Fruit fly (Drosophila melanogaster) whole organism, pupa: ENCODE measurements around the gene elB.

Source experiments
- CG10348 ChIP-seq: fragments of 200-800 bp; sonication (Bioruptor generic); IDR thresholded peaks from 2 replicates; pipeline ENCODE4 v1.3.6; 2022; ENCODE audit warnings: missing biosample characterization, missing genetic modification characterization
- CG12605 ChIP-seq: fragments of 200-800 bp; sonication (Bioruptor generic); IDR thresholded peaks from 2 replicates; pipeline ENCODE4 v1.3.6; 2022; ENCODE audit warnings: missing biosample characterization, missing genetic modification characterization
- CG13204 ChIP-seq: fragments of 200-800 bp; sonication (Bioruptor generic); optimal IDR thresholded peaks from 2 replicates; lab custom pipeline; 2018; ENCODE audit warnings: missing biosample characterization, mild to moderate bottlenecking, missing genetic modification characterization, moderate library complexity
- CG14655 ChIP-seq: fragments of 200-800 bp; sonication (Bioruptor generic); optimal IDR thresholded peaks from 3 replicates; lab custom pipeline; 2017; ENCODE audit warnings: mild to moderate bottlenecking, missing biosample characterization, missing genetic modification reagents, missing genetic modification characterization
- CG15710 ChIP-seq: fragments of 200-800 bp; sonication (Bioruptor generic); optimal IDR thresholded peaks from 2 replicates; lab custom pipeline; 2018; ENCODE audit warnings: missing biosample characterization, mild to moderate bottlenecking, missing genetic modification characterization, moderate library complexity
- CG17806 ChIP-seq: fragments of 200-800 bp; sonication (Bioruptor generic); optimal IDR thresholded peaks from 2 replicates; lab custom pipeline; 2018; ENCODE audit warnings: missing biosample characterization, mild to moderate bottlenecking, missing genetic modification characterization, moderate library complexity
- CG32121 ChIP-seq: fragments of 200-800 bp; sonication (Bioruptor generic); IDR thresholded peaks from 2 replicates; pipeline ENCODE4 v1.3.6; 2022; ENCODE audit warnings: missing biosample characterization, missing genetic modification characterization
- CG34367 ChIP-seq: fragments of 200-800 bp; sonication (Bioruptor generic); optimal IDR thresholded peaks from 2 replicates; lab custom pipeline; 2018; ENCODE audit warnings: missing biosample characterization, mild to moderate bottlenecking, missing genetic modification characterization
- CG4496 ChIP-seq: fragments of 200-800 bp; sonication (Bioruptor generic); IDR thresholded peaks from 3 replicates; pipeline ENCODE4 v1.3.6; 2022; ENCODE audit warnings: missing biosample characterization, missing genetic modification characterization
- CG8159 ChIP-seq: fragments of 200-800 bp; sonication (Bioruptor generic); optimal IDR thresholded peaks from 3 replicates; lab custom pipeline; 2018; ENCODE audit warnings: missing biosample characterization, mild to moderate bottlenecking, missing genetic modification characterization, moderate library complexity
- CG8301 ChIP-seq: fragments of 200-800 bp; sonication (Bioruptor generic); optimal IDR thresholded peaks from 2 replicates; lab custom pipeline; 2018; ENCODE audit warnings: missing biosample characterization, mild to moderate bottlenecking, missing genetic modification characterization
- CG9948 ChIP-seq: fragments of 200-800 bp; sonication (Bioruptor generic); optimal IDR thresholded peaks from 2 replicates; lab custom pipeline; 2018; ENCODE audit warnings: missing biosample characterization, mild to moderate bottlenecking, missing genetic modification characterization, moderate library complexity
- D1 ChIP-seq: fragments of 200-800 bp; sonication (Bioruptor generic); optimal IDR thresholded peaks from 2 replicates; lab custom pipeline; 2018; ENCODE audit warnings: missing biosample characterization, mild to moderate bottlenecking, missing genetic modification characterization, moderate library complexity
- EcR ChIP-seq: fragments of 200-800 bp; sonication (Bioruptor generic); optimal IDR thresholded peaks from 3 replicates; lab custom pipeline; 2019; ENCODE audit warnings: missing biosample characterization, missing genetic modification characterization, mild to moderate bottlenecking, moderate library complexity, missing genetic modification reagents
- Ets98B ChIP-seq: fragments of 200-800 bp; sonication (Bioruptor generic); IDR thresholded peaks from 2 replicates; pipeline ENCODE4 v1.3.6; 2022; ENCODE audit warnings: missing biosample characterization, missing genetic modification characterization
- Pif1A ChIP-seq: fragments of 200-800 bp; sonication (Bioruptor generic); optimal IDR thresholded peaks from 3 replicates; lab custom pipeline; 2016; ENCODE audit warnings: missing biosample characterization, missing genetic modification characterization
- Pif1B ChIP-seq: fragments of 200-800 bp; sonication (Bioruptor generic); optimal IDR thresholded peaks from 3 replicates; lab custom pipeline; 2016; ENCODE audit warnings: missing biosample characterization, missing genetic modification characterization
- Snoo ChIP-seq: fragments of 200-800 bp; sonication (Bioruptor generic); optimal IDR thresholded peaks from 3 replicates; lab custom pipeline; 2017; ENCODE audit warnings: missing biosample characterization, mild to moderate bottlenecking, missing genetic modification characterization, inconsistent platforms
- fd96Ca ChIP-seq: fragments of 200-800 bp; sonication (Bioruptor generic); IDR thresholded peaks from 3 replicates; pipeline ENCODE4 v1.3.6; 2022; ENCODE audit warnings: missing biosample characterization, missing genetic modification characterization
- gl ChIP-seq: fragments of 200-800 bp; sonication (Bioruptor generic); optimal IDR thresholded peaks from 2 replicates; lab custom pipeline; 2018; ENCODE audit warnings: missing biosample characterization, mild to moderate bottlenecking, missing genetic modification characterization
- rn ChIP-seq: fragments of 200-800 bp; sonication (Bioruptor generic); IDR thresholded peaks from 2 replicates; pipeline ENCODE4 v1.3.6; 2022; ENCODE audit warnings: missing biosample characterization, missing genetic modification characterization

Gene elB

DNA sequence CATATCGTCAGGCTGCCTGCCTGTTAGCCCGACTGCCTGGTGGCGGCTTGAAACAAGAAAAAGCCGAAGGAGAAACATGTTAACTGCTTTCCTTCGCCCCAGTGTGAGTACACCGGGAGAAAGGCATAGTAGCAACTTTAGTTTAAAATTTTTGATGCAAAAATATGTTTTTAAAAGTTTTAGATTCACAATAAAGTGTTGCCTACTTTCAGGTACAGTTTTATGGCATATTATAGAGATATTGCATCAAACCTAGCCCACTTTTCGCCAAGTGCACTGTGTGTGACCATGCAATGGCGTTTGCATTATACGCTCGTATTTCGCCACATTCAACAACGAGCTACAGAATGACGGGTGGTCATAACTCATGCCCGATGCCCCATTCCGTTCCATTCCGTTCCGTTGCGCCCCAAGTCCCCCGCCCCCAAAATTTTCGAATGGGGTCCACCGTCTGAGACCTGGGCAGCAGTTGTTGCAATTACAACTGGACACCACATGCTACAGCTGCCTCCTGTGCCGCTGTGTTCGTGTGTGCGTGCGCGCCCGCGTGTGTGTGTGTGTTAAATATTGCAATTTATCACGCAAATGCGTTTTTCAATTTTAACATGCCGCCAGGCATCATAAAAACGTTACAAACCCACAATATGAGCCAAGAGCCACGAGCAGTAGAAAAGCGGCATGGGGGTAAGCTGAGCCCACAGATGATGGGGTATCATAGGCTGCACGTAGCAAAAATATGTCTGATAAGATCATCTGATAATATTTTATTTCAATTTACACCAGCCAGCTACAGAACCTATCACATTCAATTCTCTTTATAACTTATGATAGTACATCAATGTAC lies 39.2 kb downstream of the elB start:
- TF ChIP-seq CG8159 (tag; lab: Kevin White, UChicago) (peak; percentile 93), fd96Ca (GFP tag; lab: Robert Waterston, UW) (peak; percentile 98), CG9948 (tag; lab: Kevin White, UChicago) (peak; percentile 94), CG4496 (GFP tag; lab: Robert Waterston, UW) (peak; percentile 97), CG14655 (peak; percentile 96), rn (GFP tag; lab: Robert Waterston, UW) (peak; percentile 90), CG10348 (GFP tag; lab: Robert Waterston, UW) (no peak; the same call in 1 of the 2 replicates), CG13204 (GFP tag; lab: Kevin White, UChicago) (peak; percentile 79), CG32121 (GFP tag; lab: Robert Waterston, UW) (peak; percentile 97), EcR (no peak), CG15710 (tag; lab: Kevin White, UChicago) (peak; percentile 90), Pif1B (GFP tag; lab: Kevin White, UChicago) (peak; percentile 60), CG12605 (GFP tag; lab: Robert Waterston, UW) (peak; percentile 96), CG34367 (tag; lab: Kevin White, UChicago) (peak; percentile 93), CG17806 (tag; lab: Kevin White, UChicago) (peak; percentile 94), D1 (peak; percentile 66), Ets98B (GFP tag; lab: Robert Waterston, UW) (peak; percentile 97), gl (peak; percentile 91), Snoo (tag; lab: Kevin White, UChicago) (peak; percentile 94), CG8301 (tag; lab: Kevin White, UChicago) (peak; percentile 96), Pif1A (GFP tag; lab: Kevin White, UChicago) (peak; percentile 98)
- TF ChIP-seq, all 21 proteins: peak for 19

DNA sequence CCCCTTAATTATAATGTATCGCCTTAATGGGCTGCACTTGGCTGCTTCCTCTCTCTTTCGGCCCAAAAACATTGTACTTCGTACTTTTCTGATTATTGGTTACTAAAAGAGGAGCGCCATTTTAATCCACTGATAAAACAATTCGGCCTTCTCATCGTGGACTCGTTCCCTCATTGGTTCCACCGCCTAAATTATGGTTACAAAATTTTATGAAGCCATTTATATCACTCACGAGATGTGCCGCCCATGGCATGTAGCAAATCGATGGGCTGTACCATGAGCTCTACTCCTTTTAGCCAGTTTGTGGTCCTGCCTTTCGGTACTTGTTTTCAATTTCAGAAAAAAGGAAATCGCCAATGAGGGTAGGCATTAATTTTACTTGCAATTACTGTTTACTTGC lies 40.5 kb downstream of the elB start:
- TF ChIP-seq CG8159 (tag; lab: Kevin White, UChicago) = no peak
- no peak for TF ChIP-seq Snoo (tag; lab: Kevin White, UChicago)
- TF ChIP-seq CG10348 (GFP tag; lab: Robert Waterston, UW) = no peak
- TF ChIP-seq CG8301 (tag; lab: Kevin White, UChicago) = no peak
- TF ChIP-seq CG12605 (GFP tag; lab: Robert Waterston, UW) = no peak
- no peak for TF ChIP-seq CG9948 (tag; lab: Kevin White, UChicago)
- no peak for TF ChIP-seq CG34367 (tag; lab: Kevin White, UChicago)
- no peak for TF ChIP-seq fd96Ca (GFP tag; lab: Robert Waterston, UW)
- TF ChIP-seq EcR = no peak
- TF ChIP-seq CG13204 (GFP tag; lab: Kevin White, UChicago) = no peak
- TF ChIP-seq CG4496 (GFP tag; lab: Robert Waterston, UW) = no peak
- TF ChIP-seq Pif1A (GFP tag; lab: Kevin White, UChicago) = no peak

DNA sequence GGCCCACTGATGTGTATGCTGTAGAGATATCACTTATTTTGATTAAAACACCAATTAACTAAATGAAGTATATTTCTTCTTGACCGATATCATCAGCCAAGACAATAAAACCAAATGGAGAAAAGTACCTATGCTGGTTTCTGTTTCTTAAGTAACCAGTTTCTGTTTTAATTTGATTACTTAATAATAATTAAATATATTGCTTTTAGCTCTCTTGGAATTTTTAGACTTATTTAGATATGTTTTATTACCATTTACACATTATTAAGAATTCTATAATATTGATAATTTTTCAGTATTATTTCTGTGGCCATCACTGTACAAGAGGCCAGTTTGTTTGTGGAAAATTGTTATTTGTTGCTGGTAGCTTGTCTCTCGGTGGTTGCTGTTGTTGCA lies 42.1 kb downstream of the elB start:
- TF ChIP-seq CG4496 (GFP tag; lab: Robert Waterston, UW) = peak; percentile 72
- peak; percentile 63 for TF ChIP-seq Snoo (tag; lab: Kevin White, UChicago)
- peak; percentile 55 for TF ChIP-seq CG32121 (GFP tag; lab: Robert Waterston, UW)
- TF ChIP-seq Ets98B (GFP tag; lab: Robert Waterston, UW) = no peak; the same call in 1 of the 2 replicates
- peak; percentile 91 for TF ChIP-seq CG14655
- TF ChIP-seq CG9948 (tag; lab: Kevin White, UChicago) = peak; percentile 75
- 0 out of 2 replicates have a peak, but pooled peaks have one; percentile 30 for TF ChIP-seq rn (GFP tag; lab: Robert Waterston, UW)
- peak; percentile 85 for TF ChIP-seq CG8301 (tag; lab: Kevin White, UChicago)
- no peak for TF ChIP-seq gl
- peak; percentile 37 for TF ChIP-seq Pif1A (GFP tag; lab: Kevin White, UChicago)
- no peak for TF ChIP-seq EcR
- TF ChIP-seq CG13204 (GFP tag; lab: Kevin White, UChicago) = peak; percentile 20
- TF ChIP-seq CG10348 (GFP tag; lab: Robert Waterston, UW) = 0 out of 2 replicates have a peak, but pooled peaks have one; percentile 6
- TF ChIP-seq CG15710 (tag; lab: Kevin White, UChicago) = no peak
- peak; percentile 80 for TF ChIP-seq Pif1B (GFP tag; lab: Kevin White, UChicago)
- TF ChIP-seq CG12605 (GFP tag; lab: Robert Waterston, UW) = no peak
- TF ChIP-seq CG8159 (tag; lab: Kevin White, UChicago) = peak; percentile 80
- TF ChIP-seq CG34367 (tag; lab: Kevin White, UChicago) = peak; percentile 60
- no peak for TF ChIP-seq fd96Ca (GFP tag; lab: Robert Waterston, UW)
- peak; percentile 69 for TF ChIP-seq CG17806 (tag; lab: Kevin White, UChicago)
- peak; percentile 25 for TF ChIP-seq D1

DNA sequence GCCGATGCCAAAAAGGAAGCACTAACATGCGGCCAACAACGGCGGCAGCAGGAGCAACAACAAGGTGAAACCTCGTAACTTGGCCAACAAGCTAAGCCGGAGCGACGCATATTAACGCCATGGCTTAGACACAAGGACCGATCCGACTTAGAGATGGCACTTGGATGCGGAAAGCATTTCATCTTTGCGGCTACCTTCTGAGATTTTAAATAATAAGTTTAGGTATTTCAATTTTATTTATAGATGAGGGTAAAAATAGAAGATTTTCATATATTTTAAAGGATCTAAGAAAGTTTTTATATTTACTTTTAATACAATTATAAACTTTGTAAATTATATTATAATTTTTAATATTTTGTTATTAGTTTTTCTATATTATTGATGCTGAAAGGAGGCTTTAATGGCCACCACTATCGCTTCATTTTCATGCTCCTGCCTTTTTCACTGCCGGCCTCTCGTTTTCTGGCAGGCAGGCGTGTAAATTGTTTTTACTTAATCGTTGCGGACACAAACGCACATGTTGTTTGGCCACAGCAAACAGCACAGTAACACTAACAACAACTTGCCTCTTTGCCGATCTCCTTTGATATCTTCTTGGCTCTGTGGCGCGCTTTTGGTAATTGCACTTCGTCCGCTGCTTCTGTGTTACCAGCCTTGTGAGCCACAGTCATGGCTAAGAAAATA lies 42.6 kb downstream of the elB start:
- TF ChIP-seq CG15710 (tag; lab: Kevin White, UChicago) (peak; percentile 33), D1 (no peak), Pif1A (GFP tag; lab: Kevin White, UChicago) (peak; percentile 7), fd96Ca (GFP tag; lab: Robert Waterston, UW) (peak; percentile 28; the same call in 1 of the 3 replicates), CG9948 (tag; lab: Kevin White, UChicago) (peak; percentile 43), CG10348 (GFP tag; lab: Robert Waterston, UW) (0 out of 2 replicates have a peak, but pooled peaks have one; percentile 31), Pif1B (GFP tag; lab: Kevin White, UChicago) (peak; percentile 2), CG32121 (GFP tag; lab: Robert Waterston, UW) (peak; percentile 46; the same call in 1 of the 2 replicates), CG13204 (GFP tag; lab: Kevin White, UChicago) (no peak), CG8301 (tag; lab: Kevin White, UChicago) (peak; percentile 26), CG14655 (peak; percentile 39), rn (GFP tag; lab: Robert Waterston, UW) (no peak), CG4496 (GFP tag; lab: Robert Waterston, UW) (no peak), CG34367 (tag; lab: Kevin White, UChicago) (peak; percentile 22), CG17806 (tag; lab: Kevin White, UChicago) (peak; percentile 33), Ets98B (GFP tag; lab: Robert Waterston, UW) (peak; percentile 12), Snoo (tag; lab: Kevin White, UChicago) (no peak)
